Fruit fly (Drosophila melanogaster) whole organism, embryonic: ENCODE data around the gene Nf-YC.
A peak's percentile ranks its signal among the peaks of the same experiment; 100 is the strongest.

Source experiments
- Asciz ChIP-seq: fragments of 200-800 bp; sonication (Bioruptor generic); optimal IDR thresholded peaks from 2 replicates; lab custom pipeline; 2017; ENCODE audit warnings: missing biosample characterization, mild to moderate bottlenecking, missing genetic modification characterization, missing genetic modification reagents
- CG1024 ChIP-seq: fragments of 200-800 bp; sonication (Bioruptor generic); IDR thresholded peaks from 2 replicates; pipeline ENCODE4 v1.3.6; 2022; ENCODE audit warnings: missing biosample characterization, missing genetic modification characterization
- CG10274 ChIP-seq: fragments of 200-800 bp; sonication (Bioruptor generic); optimal IDR thresholded peaks from 3 replicates; lab custom pipeline; 2017; ENCODE audit warnings: missing biosample characterization, mild to moderate bottlenecking, missing genetic modification characterization
- CG11456 ChIP-seq: fragments of 200-800 bp; sonication (Bioruptor generic); IDR thresholded peaks from 3 replicates; pipeline ENCODE4 v1.3.6; 2022; ENCODE audit warnings: missing biosample characterization, missing genetic modification characterization
- CG11560 ChIP-seq: fragments of 200-800 bp; sonication (Bioruptor generic); IDR thresholded peaks from 3 replicates; pipeline ENCODE4 v1.3.6; 2022; ENCODE audit warnings: missing biosample characterization, missing genetic modification characterization
- CG12391 ChIP-seq: fragments of 200-800 bp; sonication (Bioruptor generic); optimal IDR thresholded peaks from 3 replicates; lab custom pipeline; 2018; ENCODE audit warnings: missing biosample characterization, mild to moderate bottlenecking, missing genetic modification characterization, moderate library complexity
- CG16779 ChIP-seq: fragments of 200-800 bp; sonication (Bioruptor generic); IDR thresholded peaks from 2 replicates; pipeline ENCODE4 v1.3.6; 2022; ENCODE audit warnings: missing biosample characterization, missing genetic modification characterization
- CG2116 ChIP-seq: fragments of 200-800 bp; sonication (Bioruptor generic); optimal IDR thresholded peaks from 3 replicates; lab custom pipeline; 2018; ENCODE audit warnings: missing biosample characterization, mild to moderate bottlenecking, missing genetic modification characterization
- CG30403 ChIP-seq: fragments of 200-800 bp; sonication (Bioruptor generic); optimal IDR thresholded peaks from 3 replicates; lab custom pipeline; 2016; ENCODE audit warnings: missing biosample characterization, missing genetic modification characterization
- CG3281 ChIP-seq: fragments of 200-800 bp; sonication (Bioruptor generic); optimal IDR thresholded peaks from 3 replicates; lab custom pipeline; 2017; ENCODE audit warnings: missing biosample characterization, mild to moderate bottlenecking, missing genetic modification characterization
- CG4282 ChIP-seq: fragments of 200-800 bp; sonication (Bioruptor generic); optimal IDR thresholded peaks from 2 replicates; lab custom pipeline; 2016; ENCODE audit warnings: missing biosample characterization, missing genetic modification characterization
- CG4617 ChIP-seq: fragments of 200-800 bp; sonication (Bioruptor generic); optimal IDR thresholded peaks from 3 replicates; lab custom pipeline; 2016; ENCODE audit warnings: missing biosample characterization, missing genetic modification characterization, borderline replicate concordance
- CG4854 ChIP-seq: fragments of 200-800 bp; sonication (Bioruptor generic); optimal IDR thresholded peaks from 2 replicates; lab custom pipeline; 2016; ENCODE audit warnings: missing biosample characterization, missing genetic modification characterization, inconsistent platforms
- CG5953 ChIP-seq: fragments of 200-800 bp; sonication (Bioruptor generic); IDR thresholded peaks from 2 replicates; pipeline ENCODE4 v1.3.6; 2022; ENCODE audit warnings: missing biosample characterization, missing genetic modification characterization
- CG6854 ChIP-seq: fragments of 200-800 bp; sonication (Bioruptor generic); optimal IDR thresholded peaks from 3 replicates; lab custom pipeline; 2017; ENCODE audit warnings: missing biosample characterization, mild to moderate bottlenecking, missing genetic modification characterization
- CG7372 ChIP-seq: fragments of 200-800 bp; sonication (Bioruptor generic); IDR thresholded peaks from 2 replicates; pipeline ENCODE4 v1.3.6; 2022; ENCODE audit warnings: missing biosample characterization, missing genetic modification characterization
- CG7839 ChIP-seq: fragments of 200-800 bp; sonication (Bioruptor generic); optimal IDR thresholded peaks from 3 replicates; lab custom pipeline; 2018; ENCODE audit warnings: missing biosample characterization, mild to moderate bottlenecking, missing genetic modification characterization, moderate library complexity
- CG9932 ChIP-seq: fragments of 200-800 bp; sonication (Bioruptor generic); IDR thresholded peaks from 2 replicates; pipeline ENCODE4 v1.3.6; 2022; ENCODE audit warnings: missing biosample characterization, missing genetic modification characterization
- D19B ChIP-seq: fragments of 200-800 bp; sonication (Bioruptor generic); optimal IDR thresholded peaks from 2 replicates; lab custom pipeline; 2017; ENCODE audit warnings: missing biosample characterization, mild to moderate bottlenecking, missing genetic modification characterization
- Deaf1 ChIP-seq: fragments of 200-800 bp; optimal IDR thresholded peaks from 3 replicates; lab custom pipeline; 2019; ENCODE audit warnings: missing biosample characterization, mild to moderate bottlenecking, missing genetic modification characterization, moderate library complexity
- Dp ChIP-seq: fragments of 200-800 bp; sonication (Bioruptor generic); optimal IDR thresholded peaks from 2 replicates; lab custom pipeline; 2018; ENCODE audit warnings: missing biosample characterization, mild to moderate bottlenecking, missing genetic modification characterization, moderate library complexity
- Drgx ChIP-seq: fragments of 200-800 bp; sonication (Bioruptor generic); IDR thresholded peaks from 2 replicates; pipeline ENCODE4 v1.3.6; 2022; ENCODE audit warnings: missing biosample characterization, missing genetic modification characterization
- H15 ChIP-seq: fragments of 200-800 bp; sonication (Bioruptor generic); IDR thresholded peaks from 3 replicates; pipeline ENCODE4 v1.3.6; 2022; ENCODE audit warnings: missing biosample characterization, missing genetic modification characterization
- HLHmδ ChIP-seq: fragments of 200-800 bp; sonication (Bioruptor generic); optimal IDR thresholded peaks from 2 replicates; lab custom pipeline; 2018; ENCODE audit warnings: missing biosample characterization, mild to moderate bottlenecking, missing genetic modification characterization, moderate library complexity
- HmgD ChIP-seq: fragments of 200-800 bp; sonication (Bioruptor generic); optimal IDR thresholded peaks from 3 replicates; lab custom pipeline; 2016; ENCODE audit warnings: missing biosample characterization, missing genetic modification characterization
- Kr ChIP-seq: fragments of 200-800 bp; sonication (Bioruptor generic); optimal IDR thresholded peaks from 2 replicates; lab custom pipeline; 2017; ENCODE audit warnings: missing biosample characterization, mild to moderate bottlenecking, missing genetic modification characterization
- MTF-1 ChIP-seq: fragments of 200-800 bp; sonication (Bioruptor generic); optimal IDR thresholded peaks from 2 replicates; lab custom pipeline; 2018; ENCODE audit warnings: missing biosample characterization, mild to moderate bottlenecking, missing genetic modification characterization, borderline replicate concordance
- Mad ChIP-seq: fragments of 200-800 bp; sonication (Bioruptor generic); optimal IDR thresholded peaks from 2 replicates; lab custom pipeline; 2016; ENCODE audit warnings: missing biosample characterization, missing genetic modification characterization
- Max ChIP-seq: fragments of 200-800 bp; sonication (Bioruptor generic); optimal IDR thresholded peaks from 2 replicates; lab custom pipeline; 2016; ENCODE audit warnings: missing biosample characterization, mild to moderate bottlenecking, missing genetic modification characterization
- Meics ChIP-seq: fragments of 200-800 bp; sonication (Bioruptor generic); optimal IDR thresholded peaks from 2 replicates; lab custom pipeline; 2017; ENCODE audit warnings: missing biosample characterization, mild to moderate bottlenecking, missing genetic modification characterization
- NC2α ChIP-seq: fragments of 200-800 bp; sonication (Bioruptor generic); optimal IDR thresholded peaks from 2 replicates; lab custom pipeline; 2016; ENCODE audit warnings: missing biosample characterization, missing genetic modification characterization
- NK7.1 ChIP-seq: fragments of 200-800 bp; sonication (Bioruptor generic); optimal IDR thresholded peaks from 3 replicates; lab custom pipeline; 2016; ENCODE audit warnings: missing biosample characterization, missing genetic modification characterization
- Side ChIP-seq: fragments of 200-800 bp; sonication (Bioruptor generic); optimal IDR thresholded peaks from 2 replicates; lab custom pipeline; 2016; ENCODE audit warnings: missing biosample characterization, missing genetic modification characterization
- Stat92E ChIP-seq, 3 experiments: fragments of >200 bp in 2 of 3; fragments of 200-800 bp in 1 of 3; sonication (Bioruptor generic) in 1 of 3; optimal IDR thresholded peaks; 2 replicates each; lab custom pipeline; 2017 to 2019; ENCODE audit warnings: missing biosample characterization in 3 of 3, missing genetic modification characterization in 3 of 3, mild to moderate bottlenecking in 1 of 3, moderate library complexity in 1 of 3
- ase ChIP-seq: fragments of 200-800 bp; sonication (Bioruptor generic); IDR thresholded peaks from 3 replicates; pipeline ENCODE4 v1.3.6; 2022; ENCODE audit warnings: missing biosample characterization, missing genetic modification characterization
- chif ChIP-seq, 2 experiments: fragments of 200-800 bp; sonication (Bioruptor generic); optimal IDR thresholded peaks; 3 replicates each; lab custom pipeline; 2016; ENCODE audit warnings: missing biosample characterization in 2 of 2, missing genetic modification characterization in 2 of 2
- chn ChIP-seq: fragments of 200-800 bp; sonication (Bioruptor generic); optimal IDR thresholded peaks from 2 replicates; lab custom pipeline; 2016; ENCODE audit warnings: missing biosample characterization, missing genetic modification characterization
- dmrt11E ChIP-seq: fragments of 200-800 bp; sonication (Bioruptor generic); optimal IDR thresholded peaks from 3 replicates; lab custom pipeline; 2018; ENCODE audit warnings: missing biosample characterization, mild to moderate bottlenecking, missing genetic modification characterization, moderate library complexity
- dmrt99B ChIP-seq: fragments of 200-800 bp; sonication (Bioruptor generic); optimal IDR thresholded peaks from 2 replicates; lab custom pipeline; 2018; ENCODE audit warnings: missing biosample characterization, mild to moderate bottlenecking, missing genetic modification characterization, moderate library complexity
- esg ChIP-seq: fragments of 200-800 bp; sonication (Bioruptor generic); conservative IDR thresholded peaks from 2 replicates; pipeline ENCODE4 v1.3.6; 2022; ENCODE audit warnings: missing biosample characterization, missing genetic modification characterization
- gcm2 ChIP-seq: fragments of 200-800 bp; sonication (Bioruptor generic); optimal IDR thresholded peaks from 2 replicates; lab custom pipeline; 2016; ENCODE audit warnings: missing biosample characterization, missing genetic modification characterization
- her ChIP-seq: fragments of 200-800 bp; sonication (Bioruptor generic); optimal IDR thresholded peaks from 2 replicates; lab custom pipeline; 2016; ENCODE audit warnings: missing biosample characterization, missing genetic modification characterization
- jing ChIP-seq: fragments of 200-800 bp; sonication (Bioruptor generic); optimal IDR thresholded peaks from 2 replicates; lab custom pipeline; 2018; ENCODE audit warnings: missing biosample characterization, mild to moderate bottlenecking, missing genetic modification characterization
- jumu ChIP-seq: fragments of 200-800 bp; sonication (Bioruptor generic); optimal IDR thresholded peaks from 3 replicates; lab custom pipeline; 2016; ENCODE audit warnings: missing biosample characterization, missing genetic modification characterization
- pros ChIP-seq: fragments of 200-800 bp; sonication (Bioruptor generic); optimal IDR thresholded peaks from 3 replicates; lab custom pipeline; 2019; ENCODE audit warnings: missing biosample characterization, mild to moderate bottlenecking, missing genetic modification characterization, moderate library complexity
- pum ChIP-seq: fragments of 200-800 bp; sonication (Bioruptor generic); optimal IDR thresholded peaks from 2 replicates; lab custom pipeline; 2016; ENCODE audit warnings: missing biosample characterization, missing genetic modification characterization
- sna ChIP-seq: fragments of 200-800 bp; sonication (Bioruptor generic); IDR thresholded peaks from 2 replicates; pipeline ENCODE4 v1.3.6; 2022; ENCODE audit warnings: missing biosample characterization, missing genetic modification characterization; ENCODE audit not compliant: partially characterized antibody
- tll ChIP-seq, 2 experiments: fragments of 200-800 bp in 1 of 2; fragments of >200 bp in 1 of 2; sonication (Bioruptor generic) in 1 of 2; optimal IDR thresholded peaks; 2 replicates each; lab custom pipeline; 2017 to 2019; ENCODE audit warnings: missing biosample characterization in 2 of 2, missing genetic modification characterization in 2 of 2, mild to moderate bottlenecking in 1 of 2, moderate library complexity in 1 of 2
- trem ChIP-seq: fragments of 200-800 bp; optimal IDR thresholded peaks from 3 replicates; lab custom pipeline; 2019; ENCODE audit warnings: missing biosample characterization, mild to moderate bottlenecking, missing genetic modification characterization, moderate library complexity
- trh ChIP-seq: fragments of 200-800 bp; sonication (Bioruptor generic); optimal IDR thresholded peaks from 2 replicates; lab custom pipeline; 2016; ENCODE audit warnings: missing biosample characterization, missing genetic modification characterization
- vfl ChIP-seq: fragments of 200-800 bp; sonication (Bioruptor generic); optimal IDR thresholded peaks from 2 replicates; lab custom pipeline; 2016; ENCODE audit warnings: missing biosample characterization, missing genetic modification characterization

The Nf-YC gene

dm6 chrX:6794190-6794589, 26.5 kb downstream of the Nf-YC start (continued):
- TF ChIP-seq CG9932 (peak; percentile 84), Mad (GFP tag; lab: Kevin White, UChicago) (peak; percentile 78), gcm2 (GFP tag; lab: Kevin White, UChicago) (peak; percentile 77), vfl (GFP tag; lab: Kevin White, UChicago) (peak; percentile 75), CG7839 (tag; lab: Kevin White, UChicago) (peak; percentile 89), CG12391 (tag; lab: Kevin White, UChicago) (peak; percentile 72), CG3281 (GFP tag; lab: Kevin White, UChicago) (peak; percentile 83), chif (GFP tag; optimal IDR thresholded peaks at IDR 0.05; lab: Kevin White, UChicago) (peak; percentile 74 to 79), pum (GFP tag; lab: Kevin White, UChicago) (peak; percentile 56), Meics (GFP tag; lab: Kevin White, UChicago) (peak; percentile 85), CG16779 (GFP tag; lab: Robert Waterston, UW) (peak; percentile 87), H15 (GFP tag; lab: Robert Waterston, UW) (peak; percentile 70), Drgx (GFP tag; lab: Robert Waterston, UW) (peak; percentile 89), Asciz (GFP tag; lab: Kevin White, UChicago) (peak; percentile 73), tll (GFP tag; optimal IDR thresholded peaks at IDR 0.05; lab: Kevin White, UChicago) (no peak), esg (GFP tag; lab: Robert Waterston, UW) (peak; percentile 80), CG11560 (peak; percentile 55; the same call in 2 of the 3 replicates), CG6854 (peak; percentile 67), CG30403 (GFP tag; lab: Kevin White, UChicago) (peak; percentile 80), CG4617 (GFP tag; lab: Kevin White, UChicago) (peak; percentile 51), Max (peak; percentile 77), CG5953 (GFP tag; lab: Robert Waterston, UW) (peak; percentile 90), Kr (GFP tag; lab: Kevin White, UChicago) (no peak), Stat92E (GFP tag; optimal IDR thresholded peaks at IDR 0.05; lab: Kevin White, UChicago) (no peak), sna (GFP tag; lab: Robert Waterston, UW) (no peak), Dp (GFP tag; lab: Kevin White, UChicago) (no peak), MTF-1 (GFP tag; lab: Kevin White, UChicago) (peak; percentile 62), jumu (GFP tag; lab: Kevin White, UChicago) (peak; percentile 50), her (peak; percentile 81), dmrt11E (peak; percentile 42), D19B (GFP tag; lab: Kevin White, UChicago) (peak; percentile 72), HmgD (GFP tag; lab: Kevin White, UChicago) (peak; percentile 62), CG10274 (peak; percentile 69), CG4282 (GFP tag; lab: Kevin White, UChicago) (peak; percentile 50), NC2α (GFP tag; lab: Kevin White, UChicago) (peak; percentile 31), chn (GFP tag; lab: Kevin White, UChicago) (peak; percentile 79), Deaf1 (tag; lab: Kevin White, UChicago) (peak; percentile 39), ase (GFP tag; lab: Robert Waterston, UW) (peak; percentile 75; the same call in 2 of the 3 replicates), CG1024 (GFP tag; lab: Robert Waterston, UW) (peak; percentile 75), Side (GFP tag; lab: Kevin White, UChicago) (peak; percentile 65), HLHmδ (GFP tag; lab: Kevin White, UChicago) (no peak), jing (GFP tag; lab: Kevin White, UChicago) (peak; percentile 80), trh (GFP tag; lab: Kevin White, UChicago) (peak; percentile 35), NK7.1 (GFP tag; lab: Kevin White, UChicago) (peak; percentile 46), dmrt99B (peak; percentile 89), CG11456 (GFP tag; lab: Robert Waterston, UW) (peak; percentile 92), CG4854 (GFP tag; lab: Kevin White, UChicago) (peak; percentile 87), trem (tag; lab: Kevin White, UChicago) (peak; percentile 43), pros (GFP tag; lab: Kevin White, UChicago) (no peak), CG2116 (peak; percentile 27), CG7372 (GFP tag; lab: Robert Waterston, UW) (peak; percentile 76)
